Worm (Caenorhabditis elegans): ENCODE measurements around the gene mnk-1.

DNA sequence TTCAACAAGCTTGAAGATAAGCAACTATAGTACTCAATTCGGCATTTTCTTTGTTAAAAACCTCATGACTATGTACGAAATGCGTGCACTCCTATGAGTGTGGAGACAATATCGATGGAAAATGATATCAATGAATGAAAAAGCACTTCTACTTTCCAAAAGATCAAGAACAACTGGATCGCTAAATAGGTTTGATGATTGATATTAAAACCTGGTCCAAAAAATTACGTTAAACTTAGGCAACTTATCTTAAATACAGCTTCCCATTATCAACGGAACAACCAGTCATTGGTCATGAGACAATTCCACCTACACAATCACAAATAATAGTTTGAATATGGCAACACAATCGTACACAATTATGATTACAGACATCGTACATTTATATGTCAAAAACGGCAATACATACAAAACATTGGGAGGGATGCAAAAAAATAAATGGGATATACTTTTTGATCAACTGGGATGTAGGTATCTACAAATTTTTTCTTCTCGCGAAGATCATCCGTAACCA lies 4.9 kb upstream of the mnk-1 start:
- TF ChIP-seq elt-3 (tag; optimal IDR thresholded peaks at IDR 0.05), result no peak
- TF ChIP-seq ztf-11 (tag; optimal IDR thresholded peaks at IDR 0.05), result no peak
- TF ChIP-seq alr-1 (tag; optimal IDR thresholded peaks at IDR 0.05; ENCODE audit: borderline replicate concordance), result no peak
- no peak for TF ChIP-seq ceh-82 (tag; optimal IDR thresholded peaks at IDR 0.05)
- TF ChIP-seq zag-1 (tag; optimal IDR thresholded peaks at IDR 0.05), result no peak
- no peak for TF ChIP-seq lin-13 (GFP tag; optimal IDR thresholded peaks at IDR 0.05)
- no peak for TF ChIP-seq unc-62 (GFP tag; optimal IDR thresholded peaks at IDR 0.05)
- peak; percentile 3 for TF ChIP-seq ama-1 (optimal IDR thresholded peaks at IDR 0.05)
